Fruit fly (Drosophila melanogaster) whole organism, embryonic: ENCODE measurements around the gene CG31974.
A peak's percentile ranks its signal among the peaks of the same experiment; 100 is the strongest.

Experiments used
- ATbp ChIP-seq: fragments of 200-800 bp; sonication (Bioruptor generic); optimal IDR thresholded peaks from 2 replicates; lab custom pipeline; 2017; ENCODE audit warnings: missing biosample characterization, mild to moderate bottlenecking, missing genetic modification characterization, missing genetic modification reagents
- Ada2b ChIP-seq: fragments of 200-800 bp; sonication (Bioruptor generic); IDR thresholded peaks from 2 replicates; pipeline ENCODE4 v1.3.6; 2022; ENCODE audit warnings: missing biosample characterization, missing genetic modification characterization
- Atf3 ChIP-seq: fragments of 200-800 bp; sonication (Bioruptor generic); optimal IDR thresholded peaks from 3 replicates; lab custom pipeline; 2016; ENCODE audit warnings: missing biosample characterization, missing genetic modification characterization
- CG11456 ChIP-seq: fragments of 200-800 bp; sonication (Bioruptor generic); IDR thresholded peaks from 3 replicates; pipeline ENCODE4 v1.3.6; 2022; ENCODE audit warnings: missing biosample characterization, missing genetic modification characterization
- CG12104 ChIP-seq: fragments of 200-800 bp; sonication (Bioruptor generic); optimal IDR thresholded peaks from 3 replicates; lab custom pipeline; 2016; ENCODE audit warnings: missing biosample characterization, missing genetic modification characterization
- CG12219 ChIP-seq: fragments of 200-800 bp; sonication (Bioruptor generic); optimal IDR thresholded peaks from 3 replicates; lab custom pipeline; 2018; ENCODE audit warnings: missing biosample characterization, mild to moderate bottlenecking, missing genetic modification characterization
- CG12659 ChIP-seq: fragments of 200-800 bp; sonication (Bioruptor generic); optimal IDR thresholded peaks from 3 replicates; lab custom pipeline; 2017; ENCODE audit warnings: mild to moderate bottlenecking, missing biosample characterization, missing genetic modification reagents, missing genetic modification characterization
- CG12769 ChIP-seq: fragments of 200-800 bp; sonication (Bioruptor generic); optimal IDR thresholded peaks from 2 replicates; lab custom pipeline; 2019; ENCODE audit warnings: missing biosample characterization, mild to moderate bottlenecking, missing genetic modification characterization, moderate library complexity
- CG14441 ChIP-seq: fragments of 200-800 bp; sonication (Bioruptor generic); IDR thresholded peaks from 2 replicates; pipeline ENCODE4 v1.3.6; 2022; ENCODE audit warnings: missing biosample characterization, missing genetic modification characterization
- CG14710 ChIP-seq: fragments of 200-800 bp; sonication (Bioruptor generic); optimal IDR thresholded peaks from 3 replicates; lab custom pipeline; 2019; ENCODE audit warnings: missing biosample characterization, mild to moderate bottlenecking, missing genetic modification characterization, moderate library complexity
- CG14965 ChIP-seq: fragments of 200-800 bp; sonication (Bioruptor generic); optimal IDR thresholded peaks from 2 replicates; lab custom pipeline; 2016; ENCODE audit warnings: missing biosample characterization, missing genetic modification characterization, borderline replicate concordance
- CG17359 ChIP-seq: fragments of 200-800 bp; sonication (Bioruptor generic); optimal IDR thresholded peaks from 3 replicates; lab custom pipeline; 2018; ENCODE audit warnings: missing biosample characterization, mild to moderate bottlenecking, missing genetic modification characterization, moderate library complexity
- CG17361 ChIP-seq: fragments of 200-800 bp; sonication (Bioruptor generic); IDR thresholded peaks from 3 replicates; pipeline ENCODE4 v1.3.6; 2022; ENCODE audit warnings: missing biosample characterization, missing genetic modification characterization
- CG17912 ChIP-seq: fragments of 200-800 bp; sonication (Bioruptor generic); optimal IDR thresholded peaks from 2 replicates; lab custom pipeline; 2018; ENCODE audit warnings: missing biosample characterization, mild to moderate bottlenecking, missing genetic modification characterization
- CG18476 ChIP-seq: fragments of 200-800 bp; sonication (Bioruptor generic); optimal IDR thresholded peaks from 2 replicates; lab custom pipeline; 2016; ENCODE audit warnings: missing biosample characterization, mild to moderate bottlenecking, missing genetic modification characterization
- CG42726 ChIP-seq: fragments of 200-800 bp; sonication (Bioruptor generic); IDR thresholded peaks from 2 replicates; pipeline ENCODE4 v1.3.6; 2022; ENCODE audit warnings: missing biosample characterization, missing genetic modification characterization; ENCODE audit not compliant: partially characterized antibody
- CG6272 ChIP-seq: fragments of 200-800 bp; sonication (Bioruptor generic); IDR thresholded peaks from 2 replicates; pipeline ENCODE4 v1.3.6; 2022; ENCODE audit warnings: missing biosample characterization, missing genetic modification characterization
- CG7987 ChIP-seq: fragments of 200-800 bp; sonication (Bioruptor generic); optimal IDR thresholded peaks from 2 replicates; lab custom pipeline; 2018; ENCODE audit warnings: missing biosample characterization, mild to moderate bottlenecking, missing genetic modification characterization, moderate library complexity
- CG8281 ChIP-seq: fragments of 200-800 bp; sonication (Bioruptor generic); optimal IDR thresholded peaks from 2 replicates; lab custom pipeline; 2018; ENCODE audit warnings: missing biosample characterization, mild to moderate bottlenecking, missing genetic modification characterization, moderate library complexity
- CG8924 ChIP-seq: fragments of 200-800 bp; optimal IDR thresholded peaks from 3 replicates; lab custom pipeline; 2019; ENCODE audit warnings: missing biosample characterization, mild to moderate bottlenecking, missing genetic modification characterization, moderate library complexity
- Camta ChIP-seq: fragments of 200-800 bp; sonication (Bioruptor generic); optimal IDR thresholded peaks from 2 replicates; lab custom pipeline; 2016; ENCODE audit warnings: missing biosample characterization, missing genetic modification characterization
- Chrac-16 ChIP-seq: fragments of 200-800 bp; sonication (Bioruptor generic); optimal IDR thresholded peaks from 3 replicates; lab custom pipeline; 2016; ENCODE audit warnings: missing biosample characterization, missing genetic modification characterization
- CkIIα-i1 ChIP-seq: fragments of 200-800 bp; sonication (Bioruptor generic); IDR thresholded peaks from 2 replicates; pipeline ENCODE4 v1.3.6; 2022; ENCODE audit warnings: missing biosample characterization, missing genetic modification characterization
- Dfd ChIP-seq, 2 experiments: fragments of >200 bp; optimal IDR thresholded peaks; 2 replicates each; lab custom pipeline; 2017; ENCODE audit warnings: missing biosample characterization in 2 of 2, missing genetic modification characterization in 2 of 2
- Doc3 ChIP-seq: fragments of 200-800 bp; sonication (Bioruptor generic); IDR thresholded peaks from 3 replicates; pipeline ENCODE4 v1.3.6; 2022; ENCODE audit warnings: missing biosample characterization, missing genetic modification characterization; ENCODE audit not compliant: partially characterized antibody
- HLH3B ChIP-seq: fragments of 200-800 bp; sonication (Bioruptor generic); IDR thresholded peaks from 2 replicates; pipeline ENCODE4 v1.3.6; 2022; ENCODE audit warnings: missing biosample characterization, missing genetic modification characterization
- Lhr ChIP-seq: fragments of 200-800 bp; sonication (Bioruptor generic); optimal IDR thresholded peaks from 3 replicates; lab custom pipeline; 2017; ENCODE audit warnings: mild to moderate bottlenecking, missing biosample characterization, missing genetic modification reagents, missing genetic modification characterization
- Max ChIP-seq: fragments of 200-800 bp; sonication (Bioruptor generic); optimal IDR thresholded peaks from 2 replicates; lab custom pipeline; 2016; ENCODE audit warnings: missing biosample characterization, mild to moderate bottlenecking, missing genetic modification characterization
- Med ChIP-seq: fragments of 200-800 bp; sonication (Bioruptor generic); peaks from one replicate; lab custom pipeline; 2016; ENCODE audit warnings: missing biosample characterization, missing genetic modification characterization, mild to moderate bottlenecking, inconsistent platforms, moderate library complexity
- Poxn ChIP-seq: fragments of 200-800 bp; sonication (Bioruptor generic); IDR thresholded peaks from 2 replicates; pipeline ENCODE4 v1.3.6; 2022; ENCODE audit warnings: missing biosample characterization, missing genetic modification characterization
- ara ChIP-seq: fragments of 200-800 bp; sonication (Bioruptor generic); IDR thresholded peaks from 2 replicates; pipeline ENCODE4 v1.3.6; 2022; ENCODE audit warnings: missing biosample characterization, missing genetic modification characterization
- esg ChIP-seq: fragments of 200-800 bp; sonication (Bioruptor generic); conservative IDR thresholded peaks from 2 replicates; pipeline ENCODE4 v1.3.6; 2022; ENCODE audit warnings: missing biosample characterization, missing genetic modification characterization
- grau ChIP-seq: fragments of 200-800 bp; optimal IDR thresholded peaks from 3 replicates; lab custom pipeline; 2019; ENCODE audit warnings: missing biosample characterization, mild to moderate bottlenecking, missing genetic modification characterization, moderate library complexity
- gsb ChIP-seq: fragments of 200-800 bp; sonication (Bioruptor generic); IDR thresholded peaks from 2 replicates; pipeline ENCODE4 v1.3.6; 2022; ENCODE audit warnings: missing biosample characterization, missing genetic modification characterization
- hbn ChIP-seq: fragments of 200-800 bp; sonication (Bioruptor generic); IDR thresholded peaks from 2 replicates; pipeline ENCODE4 v1.3.6; 2022; ENCODE audit warnings: missing biosample characterization, missing genetic modification characterization; ENCODE audit not compliant: partially characterized antibody
- jumu ChIP-seq: fragments of 200-800 bp; sonication (Bioruptor generic); optimal IDR thresholded peaks from 3 replicates; lab custom pipeline; 2016; ENCODE audit warnings: missing biosample characterization, missing genetic modification characterization
- kni ChIP-seq: fragments of 200-800 bp; sonication (Bioruptor generic); optimal IDR thresholded peaks from 3 replicates; lab custom pipeline; 2017; ENCODE audit warnings: mild to moderate bottlenecking, missing biosample characterization, missing genetic modification reagents, missing genetic modification characterization
- knrl ChIP-seq: fragments of 200-800 bp; sonication (Bioruptor generic); IDR thresholded peaks from 3 replicates; pipeline ENCODE4 v1.3.6; 2022; ENCODE audit warnings: missing biosample characterization, missing genetic modification characterization; ENCODE audit not compliant: partially characterized antibody
- mirr ChIP-seq: fragments of 200-800 bp; sonication (Bioruptor generic); optimal IDR thresholded peaks from 3 replicates; lab custom pipeline; 2018; ENCODE audit warnings: missing biosample characterization, mild to moderate bottlenecking, missing genetic modification characterization
- oc ChIP-seq: fragments of 200-800 bp; sonication (Bioruptor generic); optimal IDR thresholded peaks from 2 replicates; lab custom pipeline; 2018; ENCODE audit warnings: missing biosample characterization, mild to moderate bottlenecking, missing genetic modification characterization, moderate library complexity
- org-1 ChIP-seq: fragments of 200-800 bp; sonication (Bioruptor generic); optimal IDR thresholded peaks from 2 replicates; lab custom pipeline; 2017; ENCODE audit warnings: missing biosample characterization, missing genetic modification characterization
- pho ChIP-seq: fragments of 200-800 bp; sonication (Bioruptor generic); optimal IDR thresholded peaks from 2 replicates; lab custom pipeline; 2016; ENCODE audit warnings: missing biosample characterization, missing genetic modification characterization
- phol ChIP-seq: fragments of 200-800 bp; sonication (Bioruptor generic); optimal IDR thresholded peaks from 3 replicates; lab custom pipeline; 2018; ENCODE audit warnings: missing biosample characterization, mild to moderate bottlenecking, missing genetic modification characterization, moderate library complexity
- ranshi ChIP-seq: fragments of 200-800 bp; sonication (Bioruptor generic); IDR thresholded peaks from 2 replicates; pipeline ENCODE4 v1.3.6; 2022; ENCODE audit warnings: missing biosample characterization, missing genetic modification characterization
- sens ChIP-seq: fragments of 200-800 bp; sonication (Bioruptor generic); peaks from one replicate; lab custom pipeline; 2016; ENCODE audit warnings: missing biosample characterization, missing genetic modification characterization
- sima ChIP-seq: fragments of 200-800 bp; sonication (Bioruptor generic); optimal IDR thresholded peaks from 2 replicates; lab custom pipeline; 2016; ENCODE audit warnings: missing biosample characterization, missing genetic modification characterization
- sob ChIP-seq: fragments of 200-800 bp; sonication (Bioruptor generic); IDR thresholded peaks from 2 replicates; pipeline ENCODE4 v1.3.6; 2022; ENCODE audit warnings: missing biosample characterization, missing genetic modification characterization
- sug ChIP-seq: fragments of 200-800 bp; optimal IDR thresholded peaks from 2 replicates; lab custom pipeline; 2019; ENCODE audit warnings: missing biosample characterization, mild to moderate bottlenecking, missing genetic modification characterization, moderate library complexity
- vnd ChIP-seq: fragments of 200-800 bp; sonication (Bioruptor generic); IDR thresholded peaks from 3 replicates; pipeline ENCODE4 v1.3.6; 2022; ENCODE audit warnings: missing biosample characterization, missing genetic modification characterization; ENCODE audit not compliant: partially characterized antibody
- wek ChIP-seq: fragments of 200-800 bp; sonication (Bioruptor generic); optimal IDR thresholded peaks from 3 replicates; lab custom pipeline; 2018; ENCODE audit warnings: missing biosample characterization, mild to moderate bottlenecking, missing genetic modification characterization, moderate library complexity
- zfh1 ChIP-seq: fragments of 200-800 bp; sonication (Bioruptor generic); IDR thresholded peaks from 3 replicates; pipeline ENCODE4 v1.3.6; 2022; ENCODE audit warnings: missing biosample characterization, missing genetic modification characterization

The CG31974 gene

dm6 chr2L:114429-114828 lies 28.5 kb downstream of the CG31974 start, which contains the start of gene ND-15 (continued):
- TF ChIP-seq Atf3 (GFP tag; lab: Kevin White, UChicago) (no peak), ranshi (GFP tag; lab: Robert Waterston, UW) (no peak), Dfd (GFP tag; optimal IDR thresholded peaks at IDR 0.05; lab: Kevin White, UChicago) (no peak), knrl (GFP tag; lab: Robert Waterston, UW) (peak; percentile 73; the same call in 2 of the 3 replicates), jumu (GFP tag; lab: Kevin White, UChicago) (no peak), sima (GFP tag; lab: Kevin White, UChicago) (no peak), oc (tag; lab: Kevin White, UChicago) (no peak), CG42726 (GFP tag; lab: Robert Waterston, UW) (peak; percentile 76; the same call in 1 of the 2 replicates), Doc3 (GFP tag; lab: Robert Waterston, UW) (peak; percentile 54; the same call in 2 of the 3 replicates), esg (no peak), wek (GFP tag; lab: Kevin White, UChicago) (no peak), HLH3B (GFP tag; lab: Robert Waterston, UW) (no peak), org-1 (no peak), mirr (GFP tag; lab: Kevin White, UChicago) (no peak), CG11456 (GFP tag; lab: Robert Waterston, UW) (no peak), pho (GFP tag; lab: Kevin White, UChicago) (no peak), CG8281 (no peak), CkIIα-i1 (GFP tag; lab: Robert Waterston, UW) (no peak), Max (no peak), CG14710 (tag; lab: Kevin White, UChicago) (peak; percentile 14), phol (peak; percentile 92), Camta (GFP tag; lab: Kevin White, UChicago) (no peak), grau (no peak), CG14441 (GFP tag; lab: Robert Waterston, UW) (no peak), Chrac-16 (GFP tag; lab: Kevin White, UChicago) (no peak), CG8924 (no peak), hbn (peak; percentile 58), ara (no peak), CG18476 (GFP tag; lab: Kevin White, UChicago) (no peak), sug (tag; lab: Kevin White, UChicago) (no peak), Lhr (no peak), CG12104 (no peak), CG6272 (GFP tag; lab: Robert Waterston, UW) (no peak), CG14965 (GFP tag; lab: Kevin White, UChicago) (no peak), sob (GFP tag; lab: Robert Waterston, UW) (0 out of 2 replicates have a peak, but pooled peaks have one; percentile 15), Med (peak; percentile 74), CG17912 (GFP tag; lab: Kevin White, UChicago) (no peak), CG7987 (GFP tag; lab: Kevin White, UChicago) (no peak), CG12769 (tag; lab: Kevin White, UChicago) (peak; percentile 74), Poxn (GFP tag; lab: Robert Waterston, UW) (no peak), sens (GFP tag; lab: Kevin White, UChicago) (peak; percentile 71), vnd (GFP tag; lab: Robert Waterston, UW) (peak; percentile 66), zfh1 (no peak), ATbp (GFP tag; lab: Kevin White, UChicago) (no peak), CG17361 (no peak), CG17359 (tag; lab: Kevin White, UChicago) (no peak), CG12659 (GFP tag; lab: Kevin White, UChicago) (no peak), Ada2b (GFP tag; lab: Robert Waterston, UW) (no peak), CG12219 (GFP tag; lab: Kevin White, UChicago) (no peak), kni (GFP tag; lab: Kevin White, UChicago) (no peak), gsb (GFP tag; lab: Robert Waterston, UW) (no peak)
